Fruit fly (Drosophila melanogaster): ENCODE results near the gene CG1113.

Gene CG1113

dm6 chr3R:5264251-5265098 is 11.5 kb downstream of the CG1113 start:
- TF ChIP-seq Myc (optimal IDR thresholded peaks at IDR 0.05): no peak
- TF ChIP-seq Sin3A (optimal IDR thresholded peaks at IDR 0.05): no peak
- TF ChIP-seq ttk (optimal IDR thresholded peaks at IDR 0.05): no peak
- no peak for TF ChIP-seq psq (optimal IDR thresholded peaks at IDR 0.05)
- no peak for TF ChIP-seq h (optimal IDR thresholded peaks at IDR 0.05)
- no peak for TF ChIP-seq insv (optimal IDR thresholded peaks at IDR 0.05)

- TF ChIP-seq insv (optimal IDR thresholded peaks at IDR 0.05) (no peak), ttk (optimal IDR thresholded peaks at IDR 0.05) (no peak), h (optimal IDR thresholded peaks at IDR 0.05) (no peak), Sin3A (optimal IDR thresholded peaks at IDR 0.05) (no peak)
Observed at dm6 chr3R:5266282-5266681, 13.3 kb downstream of the CG1113 start.

- TF ChIP-seq insv (optimal IDR thresholded peaks at IDR 0.05) (no peak), Sin3A (optimal IDR thresholded peaks at IDR 0.05) (no peak), Myc (optimal IDR thresholded peaks at IDR 0.05) (no peak), ttk (optimal IDR thresholded peaks at IDR 0.05) (no peak), h (optimal IDR thresholded peaks at IDR 0.05) (no peak), psq (optimal IDR thresholded peaks at IDR 0.05) (no peak)
Observed at dm6 chr3R:5268495-5268894, 15.5 kb downstream of the CG1113 start.

dm6 chr3R:5270806-5271205 is 17.9 kb downstream of the CG1113 start:
- TF ChIP-seq ttk (optimal IDR thresholded peaks at IDR 0.05) (no peak), h (optimal IDR thresholded peaks at IDR 0.05) (no peak), Myc (optimal IDR thresholded peaks at IDR 0.05) (no peak), Sin3A (optimal IDR thresholded peaks at IDR 0.05) (no peak), insv (optimal IDR thresholded peaks at IDR 0.05) (no peak), psq (optimal IDR thresholded peaks at IDR 0.05) (no peak)

- TF ChIP-seq Sin3A (optimal IDR thresholded peaks at IDR 0.05) (no peak), ttk (optimal IDR thresholded peaks at IDR 0.05) (no peak), insv (optimal IDR thresholded peaks at IDR 0.05) (no peak), Myc (optimal IDR thresholded peaks at IDR 0.05) (no peak), h (optimal IDR thresholded peaks at IDR 0.05) (no peak), psq (optimal IDR thresholded peaks at IDR 0.05) (no peak)
Observed at dm6 chr3R:5277735-5278134, 24.8 kb downstream of the CG1113 start, which contains the start of gene CG31538. CG31538 (minus strand) TSS chr3R:5277835.

dm6 chr3R:5278627-5279026 is 25.7 kb downstream of the CG1113 start:
- no peak for TF ChIP-seq insv (optimal IDR thresholded peaks at IDR 0.05)
- TF ChIP-seq psq (optimal IDR thresholded peaks at IDR 0.05): no peak
- TF ChIP-seq h (optimal IDR thresholded peaks at IDR 0.05): no peak
- no peak for TF ChIP-seq ttk (optimal IDR thresholded peaks at IDR 0.05)
- no peak for TF ChIP-seq Sin3A (optimal IDR thresholded peaks at IDR 0.05)
- TF ChIP-seq Myc (optimal IDR thresholded peaks at IDR 0.05): no peak

dm6 chr3R:5279609-5280164 is 26.7 kb downstream of the CG1113 start:
- TF ChIP-seq Sin3A (optimal IDR thresholded peaks at IDR 0.05): no peak

- TF ChIP-seq Myc (optimal IDR thresholded peaks at IDR 0.05): no peak
- TF ChIP-seq ttk (optimal IDR thresholded peaks at IDR 0.05): no peak
- TF ChIP-seq Sin3A (optimal IDR thresholded peaks at IDR 0.05): no peak
- no peak for TF ChIP-seq h (optimal IDR thresholded peaks at IDR 0.05)
- no peak for TF ChIP-seq insv (optimal IDR thresholded peaks at IDR 0.05)
- TF ChIP-seq psq (optimal IDR thresholded peaks at IDR 0.05): no peak
Observed at dm6 chr3R:5280380-5280779, 27.4 kb downstream of the CG1113 start.

dm6 chr3R:5281094-5281493 is 28.1 kb downstream of the CG1113 start:
- TF ChIP-seq h (optimal IDR thresholded peaks at IDR 0.05) (no peak), psq (optimal IDR thresholded peaks at IDR 0.05) (no peak), Myc (optimal IDR thresholded peaks at IDR 0.05) (no peak), Sin3A (optimal IDR thresholded peaks at IDR 0.05) (no peak), ttk (optimal IDR thresholded peaks at IDR 0.05) (no peak), insv (optimal IDR thresholded peaks at IDR 0.05) (no peak)

- TF ChIP-seq insv (optimal IDR thresholded peaks at IDR 0.05) (peak; percentile 94), ttk (optimal IDR thresholded peaks at IDR 0.05) (no peak), psq (optimal IDR thresholded peaks at IDR 0.05) (no peak), Sin3A (optimal IDR thresholded peaks at IDR 0.05) (no peak), Myc (optimal IDR thresholded peaks at IDR 0.05) (no peak), h (optimal IDR thresholded peaks at IDR 0.05) (peak; percentile 87)
Observed at dm6 chr3R:5282755-5283359, 29.9 kb downstream of the CG1113 start.

- TF ChIP-seq Myc (optimal IDR thresholded peaks at IDR 0.05) (no peak), ttk (optimal IDR thresholded peaks at IDR 0.05) (no peak), psq (optimal IDR thresholded peaks at IDR 0.05) (peak; percentile 66), insv (optimal IDR thresholded peaks at IDR 0.05) (no peak)
Observed at dm6 chr3R:5283360-5283963, 30.5 kb downstream of the CG1113 start.

- TF ChIP-seq ttk (optimal IDR thresholded peaks at IDR 0.05) (no peak), insv (optimal IDR thresholded peaks at IDR 0.05) (no peak)
Observed at dm6 chr3R:5285937-5286336, 33.0 kb downstream of the CG1113 start.
